Worm (Caenorhabditis elegans) whole organism, late embryonic: ENCODE results near the gene pqn-73.

Experiments
- Y22D7AL.16 ChIP-seq: sonication (generic microtip); optimal IDR thresholded peaks from 2 replicates; lab custom pipeline; 2016; ENCODE audit warnings: missing genetic modification characterization, missing compliant biosample characterization
- ceh-31 ChIP-seq: sonication (generic microtip); optimal IDR thresholded peaks from 2 replicates; lab custom pipeline; 2016; ENCODE audit warnings: missing genetic modification characterization, missing compliant biosample characterization
- ceh-34 ChIP-seq: sonication (generic microtip); optimal IDR thresholded peaks from 2 replicates; lab custom pipeline; 2016; ENCODE audit warnings: mild to moderate bottlenecking, missing genetic modification characterization, missing compliant biosample characterization
- nhr-11 ChIP-seq: fragments of 150-350 bp; optimal IDR thresholded peaks from 2 replicates; lab custom pipeline; 2014; ENCODE audit warnings: missing biosample characterization, missing genetic modification characterization
- rnt-1 ChIP-seq: sonication (generic microtip); optimal IDR thresholded peaks from 2 replicates; lab custom pipeline; 2016; ENCODE audit warnings: missing genetic modification characterization, missing compliant biosample characterization
- sox-2 ChIP-seq: fragments of 200-800 bp; sonication (Bioruptor generic); IDR thresholded peaks from 2 replicates; pipeline ENCODE4 v1.3.6; 2022; ENCODE audit warnings: missing genetic modification reagents, missing genetic modification characterization, missing compliant biosample characterization
- syd-9 ChIP-seq: sonication (generic microtip); optimal IDR thresholded peaks from 2 replicates; lab custom pipeline; 2016; ENCODE audit warnings: mild to moderate bottlenecking, missing genetic modification characterization, moderate library complexity, missing compliant biosample characterization
- unc-42 ChIP-seq: sonication (generic microtip); optimal IDR thresholded peaks from 2 replicates; lab custom pipeline; 2016; ENCODE audit warnings: missing genotype, missing genetic modification characterization, missing compliant biosample characterization

- TF ChIP-seq unc-42 (tag; lab: Kevin White, UChicago): no peak
- TF ChIP-seq syd-9: no peak
- no peak for TF ChIP-seq nhr-11
- no peak for TF ChIP-seq sox-2 (GFP tag; lab: Robert Waterston, UW)
- no peak for TF ChIP-seq Y22D7AL.16 (tag; lab: Kevin White, UChicago)
- TF ChIP-seq rnt-1 (tag; lab: Kevin White, UChicago): no peak
- TF ChIP-seq ceh-34 (tag; lab: Kevin White, UChicago): no peak
- TF ChIP-seq ceh-31 (tag; lab: Kevin White, UChicago): no peak
Observed at ce11 chrII:8504074-8504724, 36.3 kb upstream of the pqn-73 start.
